Worm (Caenorhabditis elegans) whole organism, young adult: Measurements from ENCODE around the gene tmem-218.

Source experiments
- B0019.2 ChIP-seq: fragments of 200-800 bp; sonication (Bioruptor generic); conservative IDR thresholded peaks from 2 replicates; pipeline ENCODE4 v1.3.6; 2022; ENCODE audit warnings: missing genetic modification reagents, missing genetic modification characterization, missing compliant biosample characterization
- B0261.1 ChIP-seq: sonication (generic microtip); optimal IDR thresholded peaks from 2 replicates; lab custom pipeline; 2016; ENCODE audit warnings: mild to moderate bottlenecking, missing genetic modification characterization, moderate library complexity, missing compliant biosample characterization
- F22D6.2 ChIP-seq: sonication (generic microtip); optimal IDR thresholded peaks from 2 replicates; lab custom pipeline; 2016; ENCODE audit warnings: mild to moderate bottlenecking, missing genetic modification characterization, missing compliant biosample characterization
- F23B12.7 ChIP-seq: sonication (generic microtip); optimal IDR thresholded peaks from 2 replicates; lab custom pipeline; 2017; ENCODE audit warnings: missing genetic modification characterization, mild to moderate bottlenecking, missing compliant biosample characterization, antibody characterized with exemption, moderate library complexity; ENCODE audit not compliant: insufficient read depth
- F33H1.4 ChIP-seq: fragments of 200-800 bp; sonication (Bioruptor generic); IDR thresholded peaks from 2 replicates; pipeline ENCODE4 v1.3.6; 2022; ENCODE audit warnings: missing genetic modification reagents, missing genetic modification characterization, missing compliant biosample characterization
- F37B4.10 ChIP-seq: fragments of 200-800 bp; sonication (Bioruptor generic); IDR thresholded peaks from 2 replicates; pipeline ENCODE4 v1.3.6; 2022; ENCODE audit warnings: missing genetic modification characterization, missing compliant biosample characterization
- F49E8.2 ChIP-seq: sonication (generic microtip); optimal IDR thresholded peaks from 3 replicates; lab custom pipeline; 2017; ENCODE audit warnings: missing genetic modification characterization, mild to moderate bottlenecking, missing compliant biosample characterization, antibody characterized with exemption, moderate library complexity; ENCODE audit not compliant: insufficient read depth
- F57A8.1 ChIP-seq: fragments of 200-800 bp; sonication (Bioruptor generic); optimal IDR thresholded peaks from 2 replicates; lab custom pipeline; 2018; ENCODE audit warnings: mild to moderate bottlenecking, missing genetic modification characterization, moderate library complexity, missing compliant biosample characterization
- F57C9.4 ChIP-seq: sonication (generic microtip); optimal IDR thresholded peaks from 2 replicates; lab custom pipeline; 2017; ENCODE audit warnings: mild to moderate bottlenecking, missing genetic modification characterization, missing compliant biosample characterization
- T26A5.8 ChIP-seq: sonication (generic microtip); optimal IDR thresholded peaks from 2 replicates; lab custom pipeline; 2016; ENCODE audit warnings: missing genetic modification characterization, missing compliant biosample characterization
- Y53F4B.3 ChIP-seq: fragments of 200-800 bp; sonication (Bioruptor generic); IDR thresholded peaks from 2 replicates; pipeline ENCODE4 v1.3.6; 2022; ENCODE audit warnings: missing genetic modification reagents, missing genetic modification characterization, missing compliant biosample characterization
- Y53G8AR.9 ChIP-seq: fragments of 200-800 bp; sonication (Bioruptor generic); conservative IDR thresholded peaks from 2 replicates; pipeline ENCODE4 v1.3.6; 2022; ENCODE audit warnings: missing genetic modification reagents, missing genetic modification characterization, missing compliant biosample characterization
- Y95B8A.8 ChIP-seq: fragments of 200-800 bp; sonication (Bioruptor generic); IDR thresholded peaks from 2 replicates; pipeline ENCODE4 v1.3.6; 2022; ENCODE audit warnings: missing genetic modification reagents, missing genetic modification characterization, missing compliant biosample characterization
- akir-1 ChIP-seq: fragments of 200-800 bp; sonication (Bioruptor generic); optimal IDR thresholded peaks from 2 replicates; lab custom pipeline; 2018; ENCODE audit warnings: mild to moderate bottlenecking, missing genetic modification characterization, moderate library complexity, missing compliant biosample characterization
- aptf-3 ChIP-seq: fragments of 200-800 bp; sonication (Bioruptor generic); IDR thresholded peaks from 2 replicates; pipeline ENCODE4 v1.3.6; 2022; ENCODE audit warnings: missing genetic modification characterization, missing compliant biosample characterization
- atf-7 ChIP-seq: sonication (generic microtip); optimal IDR thresholded peaks from 2 replicates; lab custom pipeline; 2017; ENCODE audit warnings: mild to moderate bottlenecking, missing genetic modification characterization, missing compliant biosample characterization
- athp-1 ChIP-seq: sonication (generic microtip); optimal IDR thresholded peaks from 2 replicates; lab custom pipeline; 2017; ENCODE audit warnings: mild to moderate bottlenecking, missing genetic modification characterization, missing compliant biosample characterization
- attf-3 ChIP-seq: fragments of 200-800 bp; sonication (Bioruptor generic); conservative IDR thresholded peaks from 2 replicates; pipeline ENCODE4 v1.3.6; 2022; ENCODE audit warnings: missing genetic modification reagents, missing genetic modification characterization, missing compliant biosample characterization
- attf-5 ChIP-seq: fragments of 200-800 bp; sonication (Bioruptor generic); optimal IDR thresholded peaks from 2 replicates; lab custom pipeline; 2018; ENCODE audit warnings: mild to moderate bottlenecking, missing genetic modification characterization, missing compliant biosample characterization
- bed-2 ChIP-seq: fragments of 200-800 bp; sonication (Bioruptor generic); IDR thresholded peaks from 2 replicates; pipeline ENCODE4 v1.3.6; 2022; ENCODE audit warnings: missing genetic modification reagents, missing genetic modification characterization, missing compliant biosample characterization
- cebp-2 ChIP-seq: fragments of 200-800 bp; sonication (Bioruptor generic); IDR thresholded peaks from 2 replicates; pipeline ENCODE4 v1.3.6; 2022; ENCODE audit warnings: missing genetic modification characterization, missing compliant biosample characterization
- ceh-91 ChIP-seq: fragments of 200-800 bp; sonication (Bioruptor generic); IDR thresholded peaks from 2 replicates; pipeline ENCODE4 v1.3.6; 2022; ENCODE audit warnings: missing genetic modification reagents, missing genetic modification characterization, missing compliant biosample characterization
- dpff-1 ChIP-seq: sonication (generic microtip); optimal IDR thresholded peaks from 2 replicates; lab custom pipeline; 2017; ENCODE audit warnings: mild to moderate bottlenecking, missing genetic modification characterization, missing compliant biosample characterization
- efl-1 ChIP-seq: fragments of 150-350 bp; optimal IDR thresholded peaks from 2 replicates; lab custom pipeline; 2014; ENCODE audit warnings: missing biosample characterization, missing genetic modification reagents, missing genetic modification characterization
- egl-18 ChIP-seq: fragments of 200-800 bp; sonication (Bioruptor generic); IDR thresholded peaks from 2 replicates; pipeline ENCODE4 v1.3.6; 2022; ENCODE audit warnings: missing genetic modification reagents, missing genetic modification characterization, missing compliant biosample characterization
- ekl-4 ChIP-seq: fragments of 200-800 bp; sonication (Bioruptor generic); IDR thresholded peaks from 2 replicates; pipeline ENCODE4 v1.3.6; 2022; ENCODE audit warnings: missing genetic modification reagents, missing genetic modification characterization, missing compliant biosample characterization
- hlh-12 ChIP-seq: sonication (generic microtip); optimal IDR thresholded peaks from 2 replicates; lab custom pipeline; 2016; ENCODE audit warnings: missing genetic modification characterization, missing compliant biosample characterization
- hmg-1.2 ChIP-seq: fragments of 200-800 bp; sonication (Bioruptor generic); IDR thresholded peaks from 2 replicates; pipeline ENCODE4 v1.3.6; 2022; ENCODE audit warnings: missing genetic modification reagents, missing genetic modification characterization, missing compliant biosample characterization
- hrde-1 ChIP-seq: sonication (generic microtip); optimal IDR thresholded peaks from 2 replicates; lab custom pipeline; 2016; ENCODE audit warnings: missing genetic modification characterization, mild to moderate bottlenecking, missing compliant biosample characterization, moderate library complexity, missing genotype, missing genetic modification reagents, borderline replicate concordance
- let-607 ChIP-seq, 2 experiments: fragments of 200-800 bp in 1 of 2; sonication (Bioruptor generic) in 1 of 2; sonication (generic microtip) in 1 of 2; optimal IDR thresholded peaks; 2 replicates each; lab custom pipeline; 2016 to 2018; ENCODE audit warnings: mild to moderate bottlenecking in 2 of 2, missing compliant biosample characterization in 2 of 2, missing genetic modification characterization in 2 of 2, moderate library complexity in 2 of 2, missing genotype in 1 of 2
- lin-54 ChIP-seq: fragments of 200-800 bp; sonication (Bioruptor generic); optimal IDR thresholded peaks from 2 replicates; lab custom pipeline; 2018; ENCODE audit warnings: mild to moderate bottlenecking, missing genetic modification characterization, missing compliant biosample characterization
- lir-1 ChIP-seq: fragments of 200-800 bp; sonication (Bioruptor generic); conservative IDR thresholded peaks from 2 replicates; pipeline ENCODE4 v1.3.6; 2022; ENCODE audit warnings: missing genetic modification reagents, missing genetic modification characterization, missing compliant biosample characterization
- lsy-27 ChIP-seq: sonication (generic microtip); optimal IDR thresholded peaks from 2 replicates; lab custom pipeline; 2017; ENCODE audit warnings: missing genetic modification characterization, mild to moderate bottlenecking, missing compliant biosample characterization, antibody characterized with exemption, missing genotype, borderline replicate concordance; ENCODE audit not compliant: insufficient read depth
- madf-3 ChIP-seq: fragments of 200-800 bp; sonication (Bioruptor generic); IDR thresholded peaks from 2 replicates; pipeline ENCODE4 v1.3.6; 2022; ENCODE audit warnings: missing genetic modification reagents, missing genetic modification characterization, missing compliant biosample characterization
- mcd-1 ChIP-seq: fragments of 200-800 bp; sonication (Bioruptor generic); IDR thresholded peaks from 2 replicates; pipeline ENCODE4 v1.3.6; 2022; ENCODE audit warnings: missing genetic modification reagents, missing genetic modification characterization, missing compliant biosample characterization
- mes-4 ChIP-seq: sonication (generic microtip); optimal IDR thresholded peaks from 2 replicates; lab custom pipeline; 2016; ENCODE audit warnings: missing genotype, missing genetic modification characterization, missing compliant biosample characterization
- mxl-1 ChIP-seq: sonication (generic microtip); optimal IDR thresholded peaks from 2 replicates; lab custom pipeline; 2016; ENCODE audit warnings: missing genetic modification characterization, missing compliant biosample characterization
- nfya-2 ChIP-seq: fragments of 200-800 bp; sonication (Bioruptor generic); IDR thresholded peaks from 2 replicates; pipeline ENCODE4 v1.3.6; 2022; ENCODE audit warnings: missing genetic modification reagents, missing genetic modification characterization, missing compliant biosample characterization
- nhr-80 ChIP-seq: sonication (generic microtip); optimal IDR thresholded peaks from 2 replicates; lab custom pipeline; 2016; ENCODE audit warnings: missing genetic modification characterization, missing compliant biosample characterization
- pbrm-1 ChIP-seq: fragments of 200-800 bp; sonication (Bioruptor generic); IDR thresholded peaks from 2 replicates; pipeline ENCODE4 v1.3.6; 2022; ENCODE audit warnings: missing genetic modification reagents, missing genetic modification characterization, missing compliant biosample characterization
- rcor-1 ChIP-seq: fragments of 200-800 bp; sonication (Bioruptor generic); IDR thresholded peaks from 2 replicates; pipeline ENCODE4 v1.3.6; 2022; ENCODE audit warnings: missing genetic modification reagents, missing genetic modification characterization, missing compliant biosample characterization
- sdz-38 ChIP-seq: sonication (generic microtip); optimal IDR thresholded peaks from 2 replicates; lab custom pipeline; 2016; ENCODE audit warnings: missing genotype, missing genetic modification characterization, missing compliant biosample characterization
- snpc-1.1 ChIP-seq: sonication (generic microtip); optimal IDR thresholded peaks from 2 replicates; lab custom pipeline; 2017; ENCODE audit warnings: missing genetic modification characterization, mild to moderate bottlenecking, missing compliant biosample characterization, antibody characterized with exemption, moderate library complexity, missing genotype, missing genetic modification reagents; ENCODE audit not compliant: insufficient read depth
- unc-62 ChIP-seq: fragments of 150-350 bp; optimal IDR thresholded peaks from 2 replicates; lab custom pipeline; 2014; ENCODE audit warnings: missing biosample characterization, missing genetic modification reagents, missing genetic modification characterization
- ztf-18 ChIP-seq: sonication (generic microtip); optimal IDR thresholded peaks from 2 replicates; lab custom pipeline; 2016; ENCODE audit warnings: missing genotype, mild to moderate bottlenecking, missing genetic modification characterization, missing compliant biosample characterization
- ztf-26 ChIP-seq: sonication (generic microtip); optimal IDR thresholded peaks from 2 replicates; lab custom pipeline; 2017; ENCODE audit warnings: missing genetic modification characterization, missing compliant biosample characterization
- ztf-28 ChIP-seq: fragments of 200-800 bp; sonication (Bioruptor generic); IDR thresholded peaks from 2 replicates; pipeline ENCODE4 v1.3.6; 2022; ENCODE audit warnings: missing genetic modification reagents, missing genetic modification characterization, missing compliant biosample characterization
- ztf-3 ChIP-seq: fragments of 200-800 bp; sonication (Bioruptor generic); optimal IDR thresholded peaks from 2 replicates; lab custom pipeline; 2018; ENCODE audit warnings: mild to moderate bottlenecking, missing genetic modification characterization, missing compliant biosample characterization
- ztf-6 ChIP-seq: fragments of 200-800 bp; sonication (Bioruptor generic); IDR thresholded peaks from 2 replicates; pipeline ENCODE4 v1.3.6; 2022; ENCODE audit warnings: missing genetic modification reagents, missing genetic modification characterization, missing compliant biosample characterization

tmem-218 gene

ce11 chrX:17630888-17631287 lies 18.6 kb upstream of the tmem-218 start (continued):
- TF ChIP-seq F23B12.7 (tag; lab: Kevin White, UChicago) = no peak
- TF ChIP-seq T26A5.8 (tag; lab: Kevin White, UChicago) = no peak
- TF ChIP-seq efl-1 = no peak
- TF ChIP-seq B0261.1 (tag; lab: Kevin White, UChicago) = no peak
- peak; percentile 35 for TF ChIP-seq attf-5 (GFP tag; lab: Kevin White, UChicago)
- TF ChIP-seq aptf-3 (GFP tag; lab: Robert Waterston, UW) = no peak
- TF ChIP-seq snpc-1.1 (tag; lab: Kevin White, UChicago) = no peak
- TF ChIP-seq cebp-2 = no peak
- TF ChIP-seq pbrm-1 = 0 out of 2 replicates have a peak, but pooled peaks have one; percentile 10
- no peak for TF ChIP-seq B0019.2 (GFP tag; lab: Robert Waterston, UW)
- peak; percentile 73 for TF ChIP-seq nhr-80
- TF ChIP-seq sdz-38 = no peak
- no peak for TF ChIP-seq Y95B8A.8 (GFP tag; lab: Robert Waterston, UW)
- TF ChIP-seq egl-18 (GFP tag; lab: Robert Waterston, UW) = no peak
- no peak for TF ChIP-seq Y53G8AR.9 (GFP tag; lab: Robert Waterston, UW)
- no peak for TF ChIP-seq ztf-3 (GFP tag; lab: Kevin White, UChicago)
- TF ChIP-seq mes-4 (tag; lab: Kevin White, UChicago) = no peak
- TF ChIP-seq bed-2 (GFP tag; lab: Robert Waterston, UW) = no peak
- TF ChIP-seq lsy-27 (tag; lab: Kevin White, UChicago) = no peak
- TF ChIP-seq hmg-1.2 (GFP tag; lab: Robert Waterston, UW) = no peak
- TF ChIP-seq Y53F4B.3 (GFP tag; lab: Robert Waterston, UW) = no peak
- TF ChIP-seq F49E8.2 (tag; lab: Kevin White, UChicago) = no peak
- no peak for TF ChIP-seq ekl-4 (GFP tag; lab: Robert Waterston, UW)
- no peak for TF ChIP-seq madf-3 (GFP tag; lab: Robert Waterston, UW)
- TF ChIP-seq hrde-1 (tag; lab: Kevin White, UChicago) = no peak
- TF ChIP-seq let-607 (tag; optimal IDR thresholded peaks at IDR 0.05; lab: Kevin White, UChicago) = peak; percentile 20 to 51
- TF ChIP-seq dpff-1 (tag; lab: Kevin White, UChicago) = no peak
- TF ChIP-seq F33H1.4 = no peak
- peak; percentile 50 for TF ChIP-seq mcd-1 (GFP tag; lab: Robert Waterston, UW)
- no peak for TF ChIP-seq F57A8.1 (GFP tag; lab: Kevin White, UChicago)
- TF ChIP-seq atf-7 (tag; lab: Kevin White, UChicago) = no peak
- TF ChIP-seq attf-3 (GFP tag; lab: Robert Waterston, UW) = no peak
- TF ChIP-seq ztf-18 (tag; lab: Kevin White, UChicago) = no peak
- TF ChIP-seq ztf-26 (tag; lab: Kevin White, UChicago) = peak; percentile 83
- no peak for TF ChIP-seq mxl-1
- TF ChIP-seq ceh-91 = no peak
- TF ChIP-seq lin-54 (GFP tag; lab: Kevin White, UChicago) = no peak
- no peak for TF ChIP-seq ztf-28 (GFP tag; lab: Robert Waterston, UW)
- TF ChIP-seq ztf-6 (GFP tag; lab: Robert Waterston, UW) = no peak
- no peak for TF ChIP-seq lir-1 (GFP tag; lab: Robert Waterston, UW)
- no peak for TF ChIP-seq akir-1 (GFP tag; lab: Kevin White, UChicago)
- no peak for TF ChIP-seq athp-1 (tag; lab: Kevin White, UChicago)
- TF ChIP-seq nfya-2 (GFP tag; lab: Robert Waterston, UW) = no peak
- TF ChIP-seq hlh-12 (tag; lab: Kevin White, UChicago) = no peak
- TF ChIP-seq unc-62 (GFP tag; lab: Kevin White, UChicago) = no peak
- TF ChIP-seq F37B4.10 (GFP tag; lab: Robert Waterston, UW) = no peak
- TF ChIP-seq F22D6.2 = peak; percentile 32
- TF ChIP-seq F57C9.4 = no peak
- no peak for TF ChIP-seq rcor-1
